Worm (Caenorhabditis elegans) whole organism, L1 larva: Measurements from ENCODE around the gene elb-1.

Source experiments
- alr-1 ChIP-seq: fragments of 200-800 bp; sonication (Bioruptor generic); optimal IDR thresholded peaks from 2 replicates; lab custom pipeline; 2018; ENCODE audit warnings: borderline replicate concordance, mild to moderate bottlenecking, missing genetic modification characterization, missing compliant biosample characterization
- aly-2 ChIP-seq: fragments of 150-350 bp; optimal IDR thresholded peaks from 2 replicates; lab custom pipeline; 2014; ENCODE audit warnings: missing biosample characterization, missing genetic modification characterization
- ama-1 ChIP-seq: fragments of 150-350 bp; optimal IDR thresholded peaks from 2 replicates; lab custom pipeline; 2014
- ceh-63 ChIP-seq: fragments of 200-800 bp; sonication (Bioruptor generic); optimal IDR thresholded peaks from 2 replicates; lab custom pipeline; 2018; ENCODE audit warnings: mild to moderate bottlenecking, missing genetic modification characterization, missing compliant biosample characterization
- ceh-82 ChIP-seq, 3 experiments: fragments of 150-350 bp in 1 of 3; sonication (generic microtip) in 2 of 3; optimal IDR thresholded peaks; 2 replicates each; lab custom pipeline; 2014 to 2017; ENCODE audit warnings: missing biosample characterization in 3 of 3, missing genetic modification characterization in 3 of 3
- egl-27 ChIP-seq, 2 experiments: fragments of 150-350 bp in 1 of 2; sonication (generic microtip); optimal IDR thresholded peaks; 3 replicates each; lab custom pipeline; 2017 to 2018; ENCODE audit warnings: missing biosample characterization in 2 of 2, missing genetic modification characterization in 2 of 2, missing genetic modification reagents in 2 of 2
- isw-1 ChIP-seq: fragments of 200-800 bp; sonication (Bioruptor generic); IDR thresholded peaks from 2 replicates; pipeline ENCODE4 v1.3.6; 2022; ENCODE audit warnings: missing genetic modification characterization, missing compliant biosample characterization
- lir-3 ChIP-seq: sonication (generic microtip); optimal IDR thresholded peaks from 2 replicates; lab custom pipeline; 2016; ENCODE audit warnings: mild to moderate bottlenecking, missing genetic modification characterization, moderate library complexity, missing compliant biosample characterization; ENCODE audit not compliant: poor library complexity
- mab-9 ChIP-seq: fragments of 200-800 bp; sonication (Bioruptor generic); IDR thresholded peaks from 2 replicates; pipeline ENCODE4 v1.3.6; 2022; ENCODE audit warnings: missing genetic modification reagents, missing genetic modification characterization, missing compliant biosample characterization
- mef-2 ChIP-seq: fragments of 150-350 bp; optimal IDR thresholded peaks from 2 replicates; lab custom pipeline; 2014; ENCODE audit warnings: missing biosample characterization, missing genetic modification characterization
- nhr-12 ChIP-seq: sonication (generic microtip); optimal IDR thresholded peaks from 2 replicates; lab custom pipeline; 2017; ENCODE audit warnings: missing biosample characterization, missing genetic modification characterization
- sptf-1 ChIP-seq: fragments of 150-350 bp; optimal IDR thresholded peaks from 2 replicates; lab custom pipeline; 2014; ENCODE audit warnings: missing biosample characterization, missing genetic modification characterization
- zag-1 ChIP-seq: fragments of 150-350 bp; optimal IDR thresholded peaks from 2 replicates; lab custom pipeline; 2014; ENCODE audit warnings: missing biosample characterization, missing genetic modification characterization
- ztf-11 ChIP-seq, 2 experiments: sonication (generic microtip); optimal IDR thresholded peaks; 2 replicates each; lab custom pipeline; 2016 to 2017; ENCODE audit warnings: missing genetic modification characterization in 2 of 2, missing biosample characterization in 1 of 2, missing compliant biosample characterization in 1 of 2

DNA sequence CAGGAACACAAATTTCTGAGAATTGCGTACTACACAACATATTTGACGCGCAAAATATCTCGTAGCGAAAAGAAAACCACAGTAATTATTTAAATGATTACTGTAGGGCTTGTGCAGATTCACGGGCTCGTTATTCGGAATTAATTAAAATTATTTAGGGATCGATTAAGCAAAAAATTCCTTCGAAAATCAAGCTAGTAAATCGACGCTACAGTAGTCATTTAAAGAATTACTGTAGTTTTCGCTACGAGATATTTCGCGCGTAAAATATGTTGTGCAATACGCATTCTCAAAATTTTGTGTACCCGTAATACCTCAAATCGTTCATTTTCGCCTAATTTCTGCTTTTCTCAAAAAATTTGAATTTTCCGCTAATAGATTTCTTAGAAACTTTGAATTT lies 31.6 kb upstream of the elb-1 start:
- no peak for TF ChIP-seq aly-2 (tag; lab: Kevin White, UChicago)
- no peak for TF ChIP-seq ama-1 (lab: Kevin White, UChicago)
- no peak for TF ChIP-seq egl-27 (tag; optimal IDR thresholded peaks at IDR 0.05; lab: Kevin White, UChicago)
- TF ChIP-seq mab-9 (GFP tag; lab: Robert Waterston, UW) = no peak
- TF ChIP-seq nhr-12 (tag; lab: Kevin White, UChicago) = no peak
- no peak for TF ChIP-seq ceh-82 (tag; optimal IDR thresholded peaks at IDR 0.05; lab: Kevin White, UChicago)
- TF ChIP-seq ztf-11 (tag; optimal IDR thresholded peaks at IDR 0.05; lab: Kevin White, UChicago) = no peak
- no peak for TF ChIP-seq zag-1
- no peak for TF ChIP-seq alr-1 (tag; lab: Kevin White, UChicago)
- no peak for TF ChIP-seq ceh-63 (GFP tag; lab: Kevin White, UChicago)
- TF ChIP-seq mef-2 = no peak
- no peak for TF ChIP-seq lir-3 (tag; lab: Kevin White, UChicago)
- no peak for TF ChIP-seq sptf-1 (tag; lab: Kevin White, UChicago)
- TF ChIP-seq isw-1 = no peak
